Fruit fly (Drosophila melanogaster): ENCODE measurements around the gene MFS18.
A peak's percentile ranks its signal among the peaks of the same experiment; 100 is the strongest.

Gene MFS18

DNA sequence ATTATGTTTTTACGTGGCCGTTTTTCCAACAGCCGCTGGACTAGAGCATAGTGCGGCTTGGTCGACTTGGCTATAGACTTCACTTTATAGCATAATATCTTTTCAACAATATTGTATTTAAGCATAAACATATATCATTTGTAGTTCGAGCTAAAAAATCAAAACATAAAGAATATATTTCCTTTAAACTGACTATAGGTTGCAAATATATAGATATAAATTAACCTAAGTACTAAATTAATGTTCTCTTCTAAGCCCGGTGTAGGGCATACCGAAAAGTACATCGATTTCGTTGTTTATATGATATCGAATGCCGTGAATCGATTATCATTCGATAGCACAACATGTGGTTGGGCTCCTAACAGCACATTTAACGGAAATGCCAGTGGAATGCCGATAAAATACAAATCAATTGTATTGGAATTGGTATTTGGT is at the start of gene MFS18:
Gene MFS18, minus strand, starts transcription at position 54 of the 435 bp plus-strand sequence.
- TF ChIP-seq cnc (optimal IDR thresholded peaks at IDR 0.05) (no peak), CG11617 (GFP tag; optimal IDR thresholded peaks at IDR 0.05) (peak; percentile 90), CG1620 (GFP tag; optimal IDR thresholded peaks at IDR 0.05) (peak; percentile 58), CG12768 (GFP tag; optimal IDR thresholded peaks at IDR 0.05) (peak; percentile 95), tj (GFP tag; optimal IDR thresholded peaks at IDR 0.05) (peak; percentile 63), CG7101 (tag; optimal IDR thresholded peaks at IDR 0.05) (peak; percentile 94), CG7045 (GFP tag; optimal IDR thresholded peaks at IDR 0.05) (peak; percentile 81), bab1 (GFP tag; optimal IDR thresholded peaks at IDR 0.05) (peak; percentile 96), Crg-1 (GFP tag; optimal IDR thresholded peaks at IDR 0.05) (peak; percentile 57), kay (GFP tag; ENCODE audit: borderline replicate concordance) (no peak), cic (GFP tag; optimal IDR thresholded peaks at IDR 0.05) (peak; percentile 54), CG5204 (GFP tag; optimal IDR thresholded peaks at IDR 0.05) (no peak), ovo (GFP tag; optimal IDR thresholded peaks at IDR 0.05) (peak; percentile 77), pad (GFP tag; optimal IDR thresholded peaks at IDR 0.05) (peak; percentile 76), Clk (GFP tag; optimal IDR thresholded peaks at IDR 0.05) (peak; percentile 58), CG14711 (tag; optimal IDR thresholded peaks at IDR 0.05) (peak; percentile 97), Mnt (GFP tag; optimal IDR thresholded peaks at IDR 0.05) (peak; percentile 91), Hr96 (GFP tag; optimal IDR thresholded peaks at IDR 0.05) (no peak), CG33017 (tag; optimal IDR thresholded peaks at IDR 0.05) (peak; percentile 93), toe (GFP tag; optimal IDR thresholded peaks at IDR 0.05) (no peak)

DNA sequence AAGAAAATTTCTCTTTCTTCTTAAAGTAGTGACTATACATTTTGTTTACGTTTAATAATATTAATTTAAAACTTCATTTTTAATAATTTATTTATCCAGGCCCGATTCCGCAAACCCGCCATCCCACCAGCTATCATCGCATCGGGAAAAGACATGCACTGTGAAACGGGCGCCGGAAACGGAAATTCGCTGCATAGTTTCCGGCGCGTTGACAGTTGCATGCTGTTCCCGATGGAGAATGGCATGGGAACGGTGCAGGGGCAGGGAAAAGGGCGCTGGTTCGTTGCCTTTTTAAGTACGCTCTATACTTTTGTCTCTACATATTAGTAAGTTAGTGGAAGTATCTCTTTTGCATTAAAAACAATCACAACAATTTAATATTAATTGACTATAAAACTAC is 29.5 kb upstream of the MFS18 start:
- TF ChIP-seq CG14711 (tag; optimal IDR thresholded peaks at IDR 0.05) (no peak), Crg-1 (GFP tag; optimal IDR thresholded peaks at IDR 0.05) (no peak), ovo (GFP tag; optimal IDR thresholded peaks at IDR 0.05) (no peak), CG12768 (GFP tag; optimal IDR thresholded peaks at IDR 0.05) (no peak), cic (GFP tag; optimal IDR thresholded peaks at IDR 0.05) (no peak), CG5204 (GFP tag; optimal IDR thresholded peaks at IDR 0.05) (no peak), CG7045 (GFP tag; optimal IDR thresholded peaks at IDR 0.05) (no peak), cnc (optimal IDR thresholded peaks at IDR 0.05) (no peak), tj (GFP tag; optimal IDR thresholded peaks at IDR 0.05) (no peak)

DNA sequence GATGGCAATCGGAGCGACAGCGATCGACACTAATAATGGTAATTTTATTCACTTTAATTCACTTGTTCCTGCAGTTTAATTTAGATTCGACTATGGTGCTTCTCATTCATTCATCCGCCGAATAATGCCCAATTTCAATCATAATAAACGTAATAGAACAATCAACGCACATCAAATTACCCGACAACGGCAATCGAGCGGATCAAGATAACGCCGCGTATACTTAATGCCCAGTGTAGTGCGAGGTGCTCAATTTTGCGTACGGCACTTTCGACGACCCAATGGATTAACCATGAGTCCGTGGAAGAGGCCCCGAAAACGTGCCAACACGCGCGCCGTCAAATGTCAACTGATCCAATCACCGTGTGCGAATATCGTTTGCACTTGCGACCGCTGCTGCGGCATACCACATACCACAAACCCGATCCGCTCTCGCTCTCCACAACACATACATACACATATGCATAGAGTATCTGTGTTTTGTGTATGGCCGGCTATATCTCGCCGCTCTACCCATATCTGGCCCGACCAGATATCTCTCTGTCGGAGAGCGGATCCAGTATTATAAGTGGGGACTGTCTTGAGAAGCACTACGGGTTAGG is 28.3 kb upstream of the MFS18 start, which contains the start of gene ine:
Gene ine, minus strand, starts transcription at position 351 of the 602 bp plus-strand sequence.
- no peak for TF ChIP-seq CG7045 (GFP tag; optimal IDR thresholded peaks at IDR 0.05)
- TF ChIP-seq CG33017 (tag; optimal IDR thresholded peaks at IDR 0.05) = no peak
- TF ChIP-seq Mnt (GFP tag; optimal IDR thresholded peaks at IDR 0.05) = peak; percentile 1
- TF ChIP-seq Hr96 (GFP tag; optimal IDR thresholded peaks at IDR 0.05) = no peak

DNA sequence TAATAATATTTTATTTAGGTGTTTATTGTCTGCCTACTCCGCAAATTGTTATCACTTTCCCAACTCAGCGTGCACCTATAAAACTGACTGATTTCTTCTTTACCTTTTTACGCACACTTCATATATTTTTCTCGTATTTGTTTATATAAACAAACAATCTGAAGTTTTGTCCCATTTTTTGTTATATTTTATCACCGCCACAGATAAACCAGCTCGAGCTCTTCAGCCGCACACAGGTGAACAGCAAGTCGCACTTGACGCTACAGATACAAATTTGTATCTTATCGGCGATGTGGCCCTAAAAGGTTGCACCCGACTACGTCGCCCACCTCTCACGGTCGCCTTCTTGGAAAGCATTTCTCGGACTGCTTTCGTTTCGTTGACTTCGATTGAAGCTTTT is 27.0 kb upstream of the MFS18 start:
- TF ChIP-seq CG12768 (GFP tag; optimal IDR thresholded peaks at IDR 0.05) = peak; percentile 8
- no peak for TF ChIP-seq CG7045 (GFP tag; optimal IDR thresholded peaks at IDR 0.05)
- TF ChIP-seq CG1620 (GFP tag; optimal IDR thresholded peaks at IDR 0.05) = no peak
- TF ChIP-seq CG11617 (GFP tag; optimal IDR thresholded peaks at IDR 0.05) = peak; percentile 7
- no peak for TF ChIP-seq bab1 (GFP tag; optimal IDR thresholded peaks at IDR 0.05)
- TF ChIP-seq toe (GFP tag; optimal IDR thresholded peaks at IDR 0.05) = no peak
- no peak for TF ChIP-seq Hr96 (GFP tag; optimal IDR thresholded peaks at IDR 0.05)
- no peak for TF ChIP-seq tj (GFP tag; optimal IDR thresholded peaks at IDR 0.05)
- no peak for TF ChIP-seq kay (GFP tag; ENCODE audit: borderline replicate concordance)
- no peak for TF ChIP-seq ovo (GFP tag; optimal IDR thresholded peaks at IDR 0.05)
- no peak for TF ChIP-seq CG5204 (GFP tag; optimal IDR thresholded peaks at IDR 0.05)
- TF ChIP-seq Crg-1 (GFP tag; optimal IDR thresholded peaks at IDR 0.05) = no peak
- no peak for TF ChIP-seq CG14711 (tag; optimal IDR thresholded peaks at IDR 0.05)
- no peak for TF ChIP-seq pad (GFP tag; optimal IDR thresholded peaks at IDR 0.05)
- TF ChIP-seq cic (GFP tag; optimal IDR thresholded peaks at IDR 0.05) = peak; percentile 21

DNA sequence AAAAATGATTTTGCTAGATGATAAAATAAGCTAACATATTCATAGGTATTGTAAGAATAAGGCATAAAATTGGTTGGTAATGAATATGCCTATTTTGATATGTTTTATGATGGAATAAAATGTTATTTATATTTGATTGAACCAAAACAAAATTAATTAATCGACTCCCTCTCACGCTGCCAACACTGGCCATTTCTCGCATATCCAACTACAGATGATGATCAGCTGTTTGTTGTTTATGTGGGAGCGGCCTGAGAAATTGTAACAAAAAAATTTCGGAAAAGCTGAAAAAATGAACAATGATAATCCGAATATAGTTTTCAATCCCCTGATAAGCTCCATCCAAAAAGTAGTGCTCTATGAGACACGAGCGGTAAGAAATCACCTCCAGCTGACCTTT is 16.5 kb upstream of the MFS18 start, which contains the start of gene FIG4:
Gene FIG4, plus strand, starts transcription at position 229 of the 400 bp plus-strand sequence.
- TF ChIP-seq Hr96 (GFP tag; optimal IDR thresholded peaks at IDR 0.05) (no peak), bab1 (GFP tag; optimal IDR thresholded peaks at IDR 0.05) (peak; percentile 59)

DNA sequence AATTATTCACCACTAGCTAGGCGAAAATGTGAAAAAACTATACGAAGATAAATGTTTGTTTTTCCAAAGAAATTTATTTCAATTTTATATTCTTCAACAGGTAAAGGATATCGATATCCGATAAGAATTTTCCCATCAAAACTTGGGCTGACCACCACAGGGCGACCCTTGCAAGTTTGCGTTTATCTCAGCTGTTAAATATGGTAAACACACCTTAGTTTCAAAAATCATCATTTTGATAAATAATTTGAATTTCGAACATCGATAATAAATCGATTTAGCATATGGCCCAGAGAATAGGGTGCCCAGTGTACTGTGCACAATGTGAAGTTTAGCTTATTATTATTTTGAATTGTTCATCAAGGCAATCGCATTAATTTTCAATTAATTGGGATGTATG is 14.9 kb upstream of the MFS18 start, which contains the start of the genes CG15443 and Paris:
Gene CG15443, minus strand, starts transcription at position 125 of the 400 bp plus-strand sequence.
Gene Paris, plus strand, starts transcription at position 289 of the 400 bp plus-strand sequence.
- TF ChIP-seq bab1 (GFP tag; optimal IDR thresholded peaks at IDR 0.05) = no peak
- peak; percentile 34 for TF ChIP-seq Crg-1 (GFP tag; optimal IDR thresholded peaks at IDR 0.05)

DNA sequence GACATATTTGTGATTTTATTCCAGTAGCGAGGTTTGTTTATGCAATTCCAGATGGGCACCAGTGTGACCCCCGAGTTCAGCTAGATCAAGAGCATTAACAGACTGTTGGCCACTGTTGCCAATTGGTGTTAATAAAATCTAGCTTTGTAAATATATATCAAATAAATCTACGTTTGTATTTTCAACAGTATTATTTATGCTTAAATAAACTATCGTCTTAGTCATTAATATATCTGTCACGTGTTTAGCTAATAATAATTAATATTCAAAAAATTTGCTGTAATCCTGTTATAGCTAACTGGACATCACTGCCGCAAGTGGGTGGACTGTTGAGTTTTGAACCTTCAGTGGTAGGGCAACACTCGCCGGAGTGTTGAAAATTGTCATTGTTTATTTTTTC is 11.1 kb upstream of the MFS18 start, which contains the start of the genes mRpL27 and CG15435:
Gene mRpL27, minus strand, starts transcription at position 96 of the 400 bp plus-strand sequence.
Gene CG15435, plus strand, starts transcription at position 187 of the 400 bp plus-strand sequence.
- TF ChIP-seq cic (GFP tag; optimal IDR thresholded peaks at IDR 0.05) = peak; percentile 20
- TF ChIP-seq CG7101 (tag; optimal IDR thresholded peaks at IDR 0.05) = peak; percentile 41
- no peak for TF ChIP-seq Clk (GFP tag; optimal IDR thresholded peaks at IDR 0.05)
- no peak for TF ChIP-seq kay (GFP tag; ENCODE audit: borderline replicate concordance)
- no peak for TF ChIP-seq Crg-1 (GFP tag; optimal IDR thresholded peaks at IDR 0.05)
- peak; percentile 26 for TF ChIP-seq CG7045 (GFP tag; optimal IDR thresholded peaks at IDR 0.05)
- peak; percentile 66 for TF ChIP-seq Mnt (GFP tag; optimal IDR thresholded peaks at IDR 0.05)
- peak; percentile 81 for TF ChIP-seq CG14711 (tag; optimal IDR thresholded peaks at IDR 0.05)
- peak; percentile 61 for TF ChIP-seq toe (GFP tag; optimal IDR thresholded peaks at IDR 0.05)
- peak; percentile 54 for TF ChIP-seq Hr96 (GFP tag; optimal IDR thresholded peaks at IDR 0.05)
- peak; percentile 42 for TF ChIP-seq CG11617 (GFP tag; optimal IDR thresholded peaks at IDR 0.05)
- peak; percentile 49 for TF ChIP-seq bab1 (GFP tag; optimal IDR thresholded peaks at IDR 0.05)
- peak; percentile 31 for TF ChIP-seq pad (GFP tag; optimal IDR thresholded peaks at IDR 0.05)
- TF ChIP-seq CG5204 (GFP tag; optimal IDR thresholded peaks at IDR 0.05) = no peak
- peak; percentile 10 for TF ChIP-seq tj (GFP tag; optimal IDR thresholded peaks at IDR 0.05)
- peak; percentile 50 for TF ChIP-seq CG1620 (GFP tag; optimal IDR thresholded peaks at IDR 0.05)
- peak; percentile 2 for TF ChIP-seq CG33017 (tag; optimal IDR thresholded peaks at IDR 0.05)
- TF ChIP-seq ovo (GFP tag; optimal IDR thresholded peaks at IDR 0.05) = no peak
- TF ChIP-seq CG12768 (GFP tag; optimal IDR thresholded peaks at IDR 0.05) = peak; percentile 74
